Comparison of ENCODE assay signal across 1 fruit fly cellular context in genomic region chr2L:7042150-7042811, dm6.
A peak's percentile ranks its signal among the peaks of the same experiment; 100 is the strongest.
TF ChIP-seq lines count a peak whose summit lies in the region.

No protein-coding gene starts in this region.

TF ChIP-seq in whole organism, embryonic, 481 proteins besides CTCF, POLR2A, EP300 and RAD21 (continued from another document and continues in another):
- TF ChIP-seq ham (GFP tag; IDR thresholded peaks at IDR 0.05; lab: Robert Waterston, UW) (no peak), CG10543 (GFP tag; optimal IDR thresholded peaks at IDR 0.05; lab: Kevin White, UChicago) (peak; percentile 78), ems (GFP tag; optimal IDR thresholded peaks at IDR 0.05; lab: Kevin White, UChicago) (peak; percentile 47), CG4730 (GFP tag; IDR thresholded peaks at IDR 0.05; lab: Robert Waterston, UW) (no peak), row (GFP tag; IDR thresholded peaks at IDR 0.05; lab: Robert Waterston, UW) (peak; percentile 70), dati (GFP tag; IDR thresholded peaks at IDR 0.05; lab: Robert Waterston, UW) (no peak), CG11504 (tag; optimal IDR thresholded peaks at IDR 0.05; lab: Kevin White, UChicago) (peak; percentile 36), CG7987 (GFP tag; optimal IDR thresholded peaks at IDR 0.05; lab: Kevin White, UChicago) (peak; percentile 84), pzg (GFP tag; optimal IDR thresholded peaks at IDR 0.05; lab: Kevin White, UChicago) (peak; percentile 99), CG1832 (GFP tag; optimal IDR thresholded peaks at IDR 0.05; lab: Kevin White, UChicago) (no peak), ara (GFP tag; IDR thresholded peaks at IDR 0.05; lab: Robert Waterston, UW) (peak; percentile 12; the same call in 1 of the 2 replicates), pb (GFP tag; optimal IDR thresholded peaks at IDR 0.05; lab: Kevin White, UChicago) (peak; percentile 34), dmrt99B (tag; optimal IDR thresholded peaks at IDR 0.05; lab: Kevin White, UChicago) (peak; percentile 41), sqz (GFP tag; optimal IDR thresholded peaks at IDR 0.05; lab: Kevin White, UChicago) (no peak), CG18011 (GFP tag; optimal IDR thresholded peaks at IDR 0.05; lab: Kevin White, UChicago) (no peak), CG2129 (GFP tag; IDR thresholded peaks at IDR 0.05; lab: Robert Waterston, UW; ENCODE audit: partially characterized antibody) (no peak), H15 (GFP tag; IDR thresholded peaks at IDR 0.05; lab: Robert Waterston, UW) (peak; percentile 26; the same call in 1 of the 3 replicates), crp (GFP tag; optimal IDR thresholded peaks at IDR 0.05; lab: Kevin White, UChicago) (peak; percentile 99 to 100), dimm (GFP tag; IDR thresholded peaks at IDR 0.05; lab: Robert Waterston, UW) (no peak), CG9215 (GFP tag; IDR thresholded peaks at IDR 0.05; lab: Robert Waterston, UW) (no peak), gcm (GFP tag; optimal IDR thresholded peaks at IDR 0.05; lab: Kevin White, UChicago) (peak; percentile 12), CG7357 (GFP tag; IDR thresholded peaks at IDR 0.05; lab: Robert Waterston, UW) (0 out of 3 replicates have a peak, but pooled peaks have one; percentile 7), sima (GFP tag; optimal IDR thresholded peaks at IDR 0.05; lab: Kevin White, UChicago) (no peak), NfI (GFP tag; optimal IDR thresholded peaks at IDR 0.05; lab: Kevin White, UChicago) (peak; percentile 27), Bdp1 (GFP tag; optimal IDR thresholded peaks at IDR 0.05; lab: Kevin White, UChicago) (peak; percentile 9), cad (GFP tag; optimal IDR thresholded peaks at IDR 0.05; lab: Kevin White, UChicago) (no peak), fd96Cb (tag; optimal IDR thresholded peaks at IDR 0.05; lab: Kevin White, UChicago) (peak; percentile 16), vfl (GFP tag; optimal IDR thresholded peaks at IDR 0.05; lab: Kevin White, UChicago) (peak; percentile 34), sens-2 (GFP tag; IDR thresholded peaks at IDR 0.05; lab: Robert Waterston, UW) (no peak), CG11560 (tag; IDR thresholded peaks at IDR 0.05; lab: Robert Waterston, UW) (no peak), Hr51 (GFP tag; optimal IDR thresholded peaks at IDR 0.05; lab: Kevin White, UChicago) (peak; percentile 41 to 50), CG9817 (tag; optimal IDR thresholded peaks at IDR 0.05; lab: Kevin White, UChicago) (peak; percentile 23), CG15011 (GFP tag; optimal IDR thresholded peaks at IDR 0.05; lab: Kevin White, UChicago) (peak; percentile 7), ato (GFP tag; IDR thresholded peaks at IDR 0.05; lab: Robert Waterston, UW; ENCODE audit: partially characterized antibody) (peak; percentile 91), fd64A (GFP tag; optimal IDR thresholded peaks at IDR 0.05; lab: Kevin White, UChicago) (no peak), ind (GFP tag; optimal IDR thresholded peaks at IDR 0.05; lab: Kevin White, UChicago) (peak; percentile 4), Poxn (GFP tag; IDR thresholded peaks at IDR 0.05; lab: Robert Waterston, UW) (no peak), CG12219 (GFP tag; optimal IDR thresholded peaks at IDR 0.05; lab: Kevin White, UChicago) (peak; percentile 43), CG17612 (GFP tag; IDR thresholded peaks at IDR 0.05; lab: Robert Waterston, UW) (no peak), CG31365 (tag; optimal IDR thresholded peaks at IDR 0.05; lab: Kevin White, UChicago) (no peak), CrebB (tag; optimal IDR thresholded peaks at IDR 0.05; lab: Kevin White, UChicago) (peak; percentile 70), CG10959 (GFP tag; IDR thresholded peaks at IDR 0.05; lab: Robert Waterston, UW) (no peak), Hr39 (optimal IDR thresholded peaks at IDR 0.05; lab: Kevin White, UChicago) (no peak), chinmo (GFP tag; IDR thresholded peaks at IDR 0.05; lab: Robert Waterston, UW; ENCODE audit: partially characterized antibody) (peak; percentile 92; the same call in 2 of the 4 replicates), Nf-YB (GFP tag; optimal IDR thresholded peaks at IDR 0.05; lab: Kevin White, UChicago) (peak; percentile 27), Mes4 (GFP tag; optimal IDR thresholded peaks at IDR 0.05; lab: Kevin White, UChicago) (peak; percentile 31), CG34422 (GFP tag; IDR thresholded peaks at IDR 0.05; lab: Robert Waterston, UW) (peak; percentile 87), Neu2 (GFP tag; optimal IDR thresholded peaks at IDR 0.05; lab: Kevin White, UChicago; ENCODE audit: borderline replicate concordance) (no peak), pho (GFP tag; optimal IDR thresholded peaks at IDR 0.05; lab: Kevin White, UChicago) (peak; percentile 40), CG7928 (GFP tag; optimal IDR thresholded peaks at IDR 0.05; lab: Kevin White, UChicago) (peak; percentile 39), CG6272 (GFP tag; IDR thresholded peaks at IDR 0.05; lab: Robert Waterston, UW) (peak; percentile 15; the same call in 1 of the 2 replicates), BtbVII (GFP tag; optimal IDR thresholded peaks at IDR 0.05; lab: Kevin White, UChicago) (no peak), run (tag; optimal IDR thresholded peaks at IDR 0.05; lab: Kevin White, UChicago) (no peak), Mrtf (GFP tag; IDR thresholded peaks at IDR 0.05; lab: Robert Waterston, UW) (peak; percentile 65; the same call in 2 of the 3 replicates), pfk (GFP tag; optimal IDR thresholded peaks at IDR 0.05; lab: Kevin White, UChicago) (peak; percentile 56), CG14050 (GFP tag; IDR thresholded peaks at IDR 0.05; lab: Robert Waterston, UW) (peak; percentile 22; the same call in 1 of the 3 replicates), Trl (optimal IDR thresholded peaks at IDR 0.05; lab: Kevin White, UChicago) (no peak), Trl (GFP tag; optimal IDR thresholded peaks at IDR 0.05; lab: Kevin White, UChicago) (peak; percentile 50), odd (GFP tag; optimal IDR thresholded peaks at IDR 0.05; lab: Kevin White, UChicago) (peak; percentile 7), sens (GFP tag; lab: Kevin White, UChicago) (peak; percentile 83), Taf1 (GFP tag; IDR thresholded peaks at IDR 0.05; lab: Robert Waterston, UW) (no peak), CG30020 (tag; optimal IDR thresholded peaks at IDR 0.05; lab: Kevin White, UChicago) (peak; percentile 20), ewg (GFP tag; optimal IDR thresholded peaks at IDR 0.05; lab: Kevin White, UChicago) (peak; percentile 47), Bteb2 (GFP tag; optimal IDR thresholded peaks at IDR 0.05; lab: Kevin White, UChicago) (no peak), btn (GFP tag; optimal IDR thresholded peaks at IDR 0.05; lab: Kevin White, UChicago) (no peak), chif (GFP tag; optimal IDR thresholded peaks at IDR 0.05; lab: Kevin White, UChicago) (peak in 1 of 2 experiments; percentile 2), Ravus (GFP tag; IDR thresholded peaks at IDR 0.05; lab: Robert Waterston, UW) (no peak; the same call in 1 of the 2 replicates), Oaz (GFP tag; IDR thresholded peaks at IDR 0.05; lab: Robert Waterston, UW) (peak; percentile 55), fd102C (GFP tag; optimal IDR thresholded peaks at IDR 0.05; lab: Kevin White, UChicago) (no peak), CG6765 (GFP tag; optimal IDR thresholded peaks at IDR 0.05; lab: Kevin White, UChicago) (peak; percentile 68), TFAM (GFP tag; optimal IDR thresholded peaks at IDR 0.05; lab: Kevin White, UChicago) (no peak), fru (optimal IDR thresholded peaks at IDR 0.05; lab: Kevin White, UChicago) (no peak), CG13296 (GFP tag; optimal IDR thresholded peaks at IDR 0.05; lab: Kevin White, UChicago) (peak; percentile 36), slou (GFP tag; optimal IDR thresholded peaks at IDR 0.05; lab: Kevin White, UChicago) (peak; percentile 3), CG3407 (GFP tag; optimal IDR thresholded peaks at IDR 0.05; lab: Kevin White, UChicago) (no peak), CG18262 (tag; optimal IDR thresholded peaks at IDR 0.05; lab: Kevin White, UChicago) (peak; percentile 38), Bgb (GFP tag; IDR thresholded peaks at IDR 0.05; lab: Robert Waterston, UW; ENCODE audit: partially characterized antibody) (peak; percentile 82), CG12769 (tag; optimal IDR thresholded peaks at IDR 0.05; lab: Kevin White, UChicago) (peak; percentile 77), Max (GFP tag; optimal IDR thresholded peaks at IDR 0.05; lab: Kevin White, UChicago) (peak; percentile 36), lmd (GFP tag; IDR thresholded peaks at IDR 0.05; lab: Robert Waterston, UW) (peak; percentile 54), Usf (GFP tag; optimal IDR thresholded peaks at IDR 0.05; lab: Kevin White, UChicago) (no peak), bbx (GFP tag; IDR thresholded peaks at IDR 0.05; lab: Robert Waterston, UW; ENCODE audit: partially characterized antibody) (peak; percentile 77), CG32772 (GFP tag; IDR thresholded peaks at IDR 0.05; lab: Robert Waterston, UW) (peak; percentile 41; the same call in 1 of the 2 replicates), ci (GFP tag; IDR thresholded peaks at IDR 0.05; lab: Robert Waterston, UW) (peak; percentile 89), CG2202 (tag; optimal IDR thresholded peaks at IDR 0.05; lab: Kevin White, UChicago) (peak; percentile 11), CG31441 (GFP tag; IDR thresholded peaks at IDR 0.05; lab: Robert Waterston, UW) (0 out of 2 replicates have a peak, but pooled peaks have one; percentile 17), Dref (GFP tag; IDR thresholded peaks at IDR 0.05; lab: Robert Waterston, UW) (peak; percentile 89), Abd-B (GFP tag; optimal IDR thresholded peaks at IDR 0.05; lab: Kevin White, UChicago) (no peak), Adf1 (GFP tag; IDR thresholded peaks at IDR 0.05; lab: Robert Waterston, UW) (peak; percentile 66), schlank (tag; optimal IDR thresholded peaks at IDR 0.05; lab: Kevin White, UChicago) (peak; percentile 56), HHEX (GFP tag; optimal IDR thresholded peaks at IDR 0.05; lab: Kevin White, UChicago) (peak; percentile 51), onecut (GFP tag; IDR thresholded peaks at IDR 0.05; lab: Robert Waterston, UW) (peak; percentile 79), gfzf (GFP tag; optimal IDR thresholded peaks at IDR 0.05; lab: Kevin White, UChicago) (peak; percentile 27), pum (GFP tag; optimal IDR thresholded peaks at IDR 0.05; lab: Kevin White, UChicago) (peak; percentile 32), vvl (GFP tag; IDR thresholded peaks at IDR 0.05; lab: Robert Waterston, UW) (peak; percentile 58), so (GFP tag; IDR thresholded peaks at IDR 0.05; lab: Robert Waterston, UW) (peak; percentile 35), tll (GFP tag; optimal IDR thresholded peaks at IDR 0.05; lab: Kevin White, UChicago) (peak in 1 of 2 experiments; percentile 2), Tbp (GFP tag; optimal IDR thresholded peaks at IDR 0.05; lab: Kevin White, UChicago) (no peak), al (GFP tag; IDR thresholded peaks at IDR 0.05; lab: Robert Waterston, UW) (peak; percentile 36), CG12299 (tag; optimal IDR thresholded peaks at IDR 0.05; lab: Kevin White, UChicago) (peak; percentile 35), CG6854 (GFP tag; optimal IDR thresholded peaks at IDR 0.05; lab: Kevin White, UChicago) (no peak), Xrp1 (GFP tag; IDR thresholded peaks at IDR 0.05; lab: Robert Waterston, UW) (no peak), CG3281 (GFP tag; optimal IDR thresholded peaks at IDR 0.05; lab: Kevin White, UChicago) (peak; percentile 51), HmgD (GFP tag; optimal IDR thresholded peaks at IDR 0.05; lab: Kevin White, UChicago) (peak; percentile 78), MTF-1 (GFP tag; optimal IDR thresholded peaks at IDR 0.05; lab: Kevin White, UChicago; ENCODE audit: borderline replicate concordance) (peak; percentile 49), CG17361 (GFP tag; IDR thresholded peaks at IDR 0.05; lab: Robert Waterston, UW) (peak; percentile 45; the same call in 2 of the 3 replicates), dmrt11E (tag; optimal IDR thresholded peaks at IDR 0.05; lab: Kevin White, UChicago) (no peak), Camta (GFP tag; optimal IDR thresholded peaks at IDR 0.05; lab: Kevin White, UChicago) (no peak), CG14965 (GFP tag; optimal IDR thresholded peaks at IDR 0.05; lab: Kevin White, UChicago; ENCODE audit: borderline replicate concordance) (no peak), CG15696 (tag; optimal IDR thresholded peaks at IDR 0.05; lab: Kevin White, UChicago) (no peak), CG14441 (GFP tag; IDR thresholded peaks at IDR 0.05; lab: Robert Waterston, UW) (peak; percentile 68), Rx (GFP tag; IDR thresholded peaks at IDR 0.05; lab: Robert Waterston, UW) (peak; percentile 26; the same call in 1 of the 2 replicates), CG10654 (GFP tag; optimal IDR thresholded peaks at IDR 0.05; lab: Kevin White, UChicago) (no peak), zfh1 (GFP tag; IDR thresholded peaks at IDR 0.05; lab: Robert Waterston, UW) (peak; percentile 32; the same call in 1 of the 3 replicates), Atf3 (GFP tag; optimal IDR thresholded peaks at IDR 0.05; lab: Kevin White, UChicago) (peak; percentile 9), Lim3 (GFP tag; IDR thresholded peaks at IDR 0.05; lab: Robert Waterston, UW) (no peak), CG4707 (GFP tag; optimal IDR thresholded peaks at IDR 0.05; lab: Kevin White, UChicago) (peak; percentile 13), cas (GFP tag; IDR thresholded peaks at IDR 0.05; lab: Robert Waterston, UW) (0 out of 2 replicates have a peak, but pooled peaks have one; percentile 51), CG7745 (tag; optimal IDR thresholded peaks at IDR 0.05; lab: Kevin White, UChicago) (no peak), D (optimal IDR thresholded peaks at IDR 0.05; lab: Kevin White, UChicago) (no peak), D (GFP tag; optimal IDR thresholded peaks at IDR 0.05; lab: Kevin White, UChicago) (no peak), Sry-δ (GFP tag; optimal IDR thresholded peaks at IDR 0.05; lab: Kevin White, UChicago) (peak; percentile 72), CG11456 (GFP tag; IDR thresholded peaks at IDR 0.05; lab: Robert Waterston, UW) (peak; percentile 75), CG1792 (GFP tag; optimal IDR thresholded peaks at IDR 0.05; lab: Kevin White, UChicago) (no peak), pnt (GFP tag; optimal IDR thresholded peaks at IDR 0.05; lab: Kevin White, UChicago) (no peak), C15 (GFP tag; IDR thresholded peaks at IDR 0.05; lab: Robert Waterston, UW) (no peak), CG8089 (GFP tag; optimal IDR thresholded peaks at IDR 0.05; lab: Kevin White, UChicago) (no peak), CG6689 (GFP tag; IDR thresholded peaks at IDR 0.05; lab: Robert Waterston, UW) (0 out of 2 replicates have a peak, but pooled peaks have one; percentile 42), CG13287 (GFP tag; IDR thresholded peaks at IDR 0.05; lab: Robert Waterston, UW; ENCODE audit: partially characterized antibody) (peak; percentile 85), sd (tag; optimal IDR thresholded peaks at IDR 0.05; lab: Kevin White, UChicago) (no peak), Lpt (GFP tag; optimal IDR thresholded peaks at IDR 0.05; lab: Kevin White, UChicago) (no peak)
